Fruit fly (Drosophila melanogaster): ENCODE measurements around the gene crp.

dm6 chr2L:16275809-16276178, 11.7 kb downstream of the crp start:
- TF ChIP-seq CG33017 (tag; optimal IDR thresholded peaks at IDR 0.05) (no peak), Mnt (GFP tag; optimal IDR thresholded peaks at IDR 0.05) (no peak), bab1 (GFP tag; optimal IDR thresholded peaks at IDR 0.05) (no peak), Clk (GFP tag; optimal IDR thresholded peaks at IDR 0.05) (peak; percentile 30), CG14711 (tag; optimal IDR thresholded peaks at IDR 0.05) (peak; percentile 2), kay (GFP tag; ENCODE audit: borderline replicate concordance) (no peak), Hr96 (GFP tag; optimal IDR thresholded peaks at IDR 0.05) (no peak), ovo (GFP tag; optimal IDR thresholded peaks at IDR 0.05) (no peak)

All from whole organism, adult.